Fruit fly (Drosophila melanogaster) whole organism, embryonic: ENCODE data around the gene CG42824.

Experiments
- CG10654 ChIP-seq: fragments of 200-800 bp; sonication (Bioruptor generic); optimal IDR thresholded peaks from 2 replicates; lab custom pipeline; 2016; ENCODE audit warnings: missing biosample characterization, missing genetic modification characterization
- CG10979 ChIP-seq: fragments of 200-800 bp; sonication (Bioruptor generic); optimal IDR thresholded peaks from 2 replicates; lab custom pipeline; 2018; ENCODE audit warnings: missing biosample characterization, mild to moderate bottlenecking, missing genetic modification characterization, moderate library complexity
- CG11560 ChIP-seq: fragments of 200-800 bp; sonication (Bioruptor generic); IDR thresholded peaks from 3 replicates; pipeline ENCODE4 v1.3.6; 2022; ENCODE audit warnings: missing biosample characterization, missing genetic modification characterization
- CG12155 ChIP-seq: fragments of 200-800 bp; sonication (Bioruptor generic); optimal IDR thresholded peaks from 3 replicates; lab custom pipeline; 2016; ENCODE audit warnings: missing biosample characterization, missing genetic modification characterization
- CG14441 ChIP-seq: fragments of 200-800 bp; sonication (Bioruptor generic); IDR thresholded peaks from 2 replicates; pipeline ENCODE4 v1.3.6; 2022; ENCODE audit warnings: missing biosample characterization, missing genetic modification characterization
- CG15269 ChIP-seq: fragments of 200-800 bp; sonication (Bioruptor generic); optimal IDR thresholded peaks from 2 replicates; lab custom pipeline; 2018; ENCODE audit warnings: missing biosample characterization, mild to moderate bottlenecking, missing genetic modification characterization, moderate library complexity
- CG15601 ChIP-seq: fragments of 200-800 bp; sonication (Bioruptor generic); optimal IDR thresholded peaks from 3 replicates; lab custom pipeline; 2019; ENCODE audit warnings: missing biosample characterization, mild to moderate bottlenecking, missing genetic modification characterization, moderate library complexity
- CG16813 ChIP-seq: fragments of 200-800 bp; sonication (Bioruptor generic); IDR thresholded peaks from 3 replicates; pipeline ENCODE4 v1.3.6; 2022; ENCODE audit warnings: missing biosample characterization, missing genetic modification characterization; ENCODE audit not compliant: partially characterized antibody
- CG16863 ChIP-seq: fragments of 200-800 bp; sonication (Bioruptor generic); optimal IDR thresholded peaks from 3 replicates; lab custom pipeline; 2016; ENCODE audit warnings: missing biosample characterization, missing genetic modification characterization
- CG17186 ChIP-seq: fragments of 200-800 bp; sonication (Bioruptor generic); optimal IDR thresholded peaks from 3 replicates; lab custom pipeline; 2017; ENCODE audit warnings: missing biosample characterization, missing genetic modification reagents, missing genetic modification characterization
- CG17328 ChIP-seq: fragments of 200-800 bp; sonication (Bioruptor generic); IDR thresholded peaks from 2 replicates; pipeline ENCODE4 v1.3.6; 2022; ENCODE audit warnings: missing biosample characterization, missing genetic modification characterization
- CG2199 ChIP-seq: fragments of 200-800 bp; sonication (Bioruptor generic); IDR thresholded peaks from 3 replicates; pipeline ENCODE4 v1.3.6; 2022; ENCODE audit warnings: missing biosample characterization, missing genetic modification characterization
- CG31441 ChIP-seq: fragments of 200-800 bp; sonication (Bioruptor generic); IDR thresholded peaks from 2 replicates; pipeline ENCODE4 v1.3.6; 2022; ENCODE audit warnings: missing biosample characterization, missing genetic modification characterization
- CG7839 ChIP-seq: fragments of 200-800 bp; sonication (Bioruptor generic); optimal IDR thresholded peaks from 3 replicates; lab custom pipeline; 2018; ENCODE audit warnings: missing biosample characterization, mild to moderate bottlenecking, missing genetic modification characterization, moderate library complexity
- CG8290 ChIP-seq, 3 experiments: fragments of 200-800 bp; sonication (Bioruptor generic); optimal IDR thresholded peaks; 2 replicates each; lab custom pipeline; 2016 to 2019; ENCODE audit warnings: missing biosample characterization in 3 of 3, missing genetic modification characterization in 3 of 3, mild to moderate bottlenecking in 2 of 3, moderate library complexity in 1 of 3
- CG9876 ChIP-seq: fragments of 200-800 bp; sonication (Bioruptor generic); optimal IDR thresholded peaks from 2 replicates; lab custom pipeline; 2016; ENCODE audit warnings: missing biosample characterization, missing genetic modification characterization
- CrebB ChIP-seq: fragments of 200-800 bp; sonication (Bioruptor generic); optimal IDR thresholded peaks from 3 replicates; lab custom pipeline; 2018; ENCODE audit warnings: missing biosample characterization, mild to moderate bottlenecking, missing genetic modification characterization
- D19A ChIP-seq: fragments of 200-800 bp; optimal IDR thresholded peaks from 3 replicates; lab custom pipeline; 2019; ENCODE audit warnings: missing biosample characterization, mild to moderate bottlenecking, missing genetic modification characterization, moderate library complexity
- E2f2 ChIP-seq: fragments of 200-800 bp; sonication (Bioruptor generic); IDR thresholded peaks from 2 replicates; pipeline ENCODE4 v1.3.6; 2022; ENCODE audit warnings: missing biosample characterization, missing genetic modification characterization
- HLH54F ChIP-seq: fragments of 200-800 bp; sonication (Bioruptor generic); optimal IDR thresholded peaks from 3 replicates; lab custom pipeline; 2016; ENCODE audit warnings: missing biosample characterization, missing genetic modification characterization
- HmgZ ChIP-seq: fragments of 200-800 bp; sonication (Bioruptor generic); optimal IDR thresholded peaks from 2 replicates; lab custom pipeline; 2018; ENCODE audit warnings: missing biosample characterization, mild to moderate bottlenecking, missing genetic modification characterization
- Hr3 ChIP-seq: fragments of 200-800 bp; sonication (Bioruptor generic); optimal IDR thresholded peaks from 3 replicates; lab custom pipeline; 2016; ENCODE audit warnings: missing biosample characterization, missing genetic modification characterization
- MESR4 ChIP-seq: fragments of 200-800 bp; sonication (Bioruptor generic); optimal IDR thresholded peaks from 2 replicates; lab custom pipeline; 2018; ENCODE audit warnings: missing biosample characterization, mild to moderate bottlenecking, missing genetic modification characterization, moderate library complexity
- Myb ChIP-seq: fragments of 200-800 bp; sonication (Bioruptor generic); optimal IDR thresholded peaks from 2 replicates; lab custom pipeline; 2016; ENCODE audit warnings: missing biosample characterization, missing genetic modification characterization
- NC2α ChIP-seq: fragments of 200-800 bp; sonication (Bioruptor generic); optimal IDR thresholded peaks from 2 replicates; lab custom pipeline; 2016; ENCODE audit warnings: missing biosample characterization, missing genetic modification characterization
- Nf-YC ChIP-seq: fragments of 200-800 bp; optimal IDR thresholded peaks from 3 replicates; lab custom pipeline; 2019; ENCODE audit warnings: missing biosample characterization, mild to moderate bottlenecking, missing genetic modification characterization, moderate library complexity
- Poxn ChIP-seq: fragments of 200-800 bp; sonication (Bioruptor generic); IDR thresholded peaks from 2 replicates; pipeline ENCODE4 v1.3.6; 2022; ENCODE audit warnings: missing biosample characterization, missing genetic modification characterization
- Ssrp ChIP-seq: fragments of 200-800 bp; sonication (Bioruptor generic); optimal IDR thresholded peaks from 2 replicates; lab custom pipeline; 2018; ENCODE audit warnings: missing biosample characterization, mild to moderate bottlenecking, missing genetic modification characterization, moderate library complexity
- YL-1 ChIP-seq: fragments of 200-800 bp; sonication (Bioruptor generic); optimal IDR thresholded peaks from 3 replicates; lab custom pipeline; 2017; ENCODE audit warnings: missing biosample characterization, mild to moderate bottlenecking, missing genetic modification characterization
- bsh ChIP-seq, 2 experiments: fragments of 200-800 bp; sonication (Bioruptor generic); optimal IDR thresholded peaks; 2 replicates each; lab custom pipeline; 2017 to 2018; ENCODE audit warnings: mild to moderate bottlenecking in 2 of 2, missing biosample characterization in 2 of 2, missing genetic modification characterization in 2 of 2, moderate library complexity in 1 of 2
- chif ChIP-seq, 2 experiments: fragments of 200-800 bp; sonication (Bioruptor generic); optimal IDR thresholded peaks; 3 replicates each; lab custom pipeline; 2016; ENCODE audit warnings: missing biosample characterization in 2 of 2, missing genetic modification characterization in 2 of 2
- dmrt99B ChIP-seq: fragments of 200-800 bp; sonication (Bioruptor generic); optimal IDR thresholded peaks from 2 replicates; lab custom pipeline; 2018; ENCODE audit warnings: missing biosample characterization, mild to moderate bottlenecking, missing genetic modification characterization, moderate library complexity
- fd102C ChIP-seq: fragments of 200-800 bp; sonication (Bioruptor generic); optimal IDR thresholded peaks from 2 replicates; lab custom pipeline; 2018; ENCODE audit warnings: missing biosample characterization, mild to moderate bottlenecking, missing genetic modification characterization, moderate library complexity
- fd3F ChIP-seq: fragments of 200-800 bp; sonication (Bioruptor generic); optimal IDR thresholded peaks from 2 replicates; lab custom pipeline; 2018; ENCODE audit warnings: missing biosample characterization, mild to moderate bottlenecking, missing genetic modification characterization, moderate library complexity
- fd96Cb ChIP-seq: fragments of 200-800 bp; sonication (Bioruptor generic); optimal IDR thresholded peaks from 2 replicates; lab custom pipeline; 2018; ENCODE audit warnings: missing biosample characterization, mild to moderate bottlenecking, missing genetic modification characterization, moderate library complexity
- gsb-n ChIP-seq: fragments of 200-800 bp; sonication (Bioruptor generic); optimal IDR thresholded peaks from 3 replicates; lab custom pipeline; 2018; ENCODE audit warnings: missing biosample characterization, mild to moderate bottlenecking, missing genetic modification characterization
- hth ChIP-seq: fragments of >200 bp; optimal IDR thresholded peaks from 2 replicates; lab custom pipeline; 2017; ENCODE audit warnings: inconsistent platforms
- lab ChIP-seq: fragments of 200-800 bp; sonication (Bioruptor generic); optimal IDR thresholded peaks from 3 replicates; lab custom pipeline; 2017; ENCODE audit warnings: missing biosample characterization, missing genetic modification characterization, mild to moderate bottlenecking, moderate library complexity, missing genetic modification reagents
- mld ChIP-seq: fragments of 200-800 bp; sonication (Bioruptor generic); IDR thresholded peaks from 3 replicates; pipeline ENCODE4 v1.3.6; 2022; ENCODE audit warnings: missing biosample characterization, missing genetic modification characterization; ENCODE audit not compliant: partially characterized antibody
- nau ChIP-seq: fragments of 200-800 bp; sonication (Bioruptor generic); optimal IDR thresholded peaks from 3 replicates; lab custom pipeline; 2017; ENCODE audit warnings: missing biosample characterization, mild to moderate bottlenecking, missing genetic modification characterization, missing genetic modification reagents
- odd ChIP-seq: fragments of 200-800 bp; sonication (Bioruptor generic); optimal IDR thresholded peaks from 2 replicates; lab custom pipeline; 2017; ENCODE audit warnings: missing biosample characterization, mild to moderate bottlenecking, missing genetic modification characterization
- p53 ChIP-seq: fragments of 200-800 bp; sonication (Bioruptor generic); optimal IDR thresholded peaks from 2 replicates; lab custom pipeline; 2016; ENCODE audit warnings: missing biosample characterization, missing genetic modification characterization
- pan ChIP-seq, 4 experiments: fragments of >200 bp in 3 of 4; fragments of 200-800 bp in 1 of 4; sonication (Bioruptor generic) in 1 of 4; optimal IDR thresholded peaks in 3 of 4; IDR thresholded peaks in 1 of 4; 2 replicates each; pipeline versions ENCODE4 v1.3.6 to Lab custom; 2017 to 2022; ENCODE audit warnings: missing biosample characterization in 2 of 4, missing genetic modification characterization in 2 of 4, mixed read lengths in 1 of 4
- pho ChIP-seq: fragments of 200-800 bp; sonication (Bioruptor generic); optimal IDR thresholded peaks from 2 replicates; lab custom pipeline; 2016; ENCODE audit warnings: missing biosample characterization, missing genetic modification characterization
- prd ChIP-seq, 3 experiments: fragments of >200 bp in 2 of 3; fragments of 200-800 bp in 1 of 3; sonication (Bioruptor generic) in 1 of 3; optimal IDR thresholded peaks in 2 of 3; IDR thresholded peaks in 1 of 3; 2 replicates in 2 of 3; 3 replicates in 1 of 3; pipeline versions ENCODE4 v1.3.6 to Lab custom; 2017 to 2022; ENCODE audit warnings: missing biosample characterization in 1 of 3, missing genetic modification characterization in 1 of 3
- ro ChIP-seq: fragments of 200-800 bp; sonication (Bioruptor generic); IDR thresholded peaks from 2 replicates; pipeline ENCODE4 v1.3.6; 2022; ENCODE audit warnings: missing biosample characterization, missing genetic modification characterization
- sug ChIP-seq: fragments of 200-800 bp; optimal IDR thresholded peaks from 2 replicates; lab custom pipeline; 2019; ENCODE audit warnings: missing biosample characterization, mild to moderate bottlenecking, missing genetic modification characterization, moderate library complexity

CG42824 gene

dm6 chr3R:17385329-17386019 lies 20.8 kb downstream of the CG42824 start (continued):
- TF ChIP-seq CG9876 (GFP tag; lab: Kevin White, UChicago) (no peak), CG15269 (peak; percentile 75), CG31441 (GFP tag; lab: Robert Waterston, UW) (peak; percentile 42), CG2199 (GFP tag; lab: Robert Waterston, UW) (0 out of 3 replicates have a peak, but pooled peaks have one; percentile 27), CG11560 (tag; lab: Robert Waterston, UW) (no peak), CG12155 (peak; percentile 55), bsh (GFP tag; optimal IDR thresholded peaks at IDR 0.05; lab: Kevin White, UChicago) (peak in 1 of 2 experiments; percentile 33), Ssrp (tag; lab: Kevin White, UChicago) (no peak), Hr3 (GFP tag; lab: Kevin White, UChicago) (peak; percentile 2), lab (GFP tag; lab: Kevin White, UChicago) (peak; percentile 76), CG16813 (GFP tag; lab: Robert Waterston, UW) (peak; percentile 8; the same call in 1 of the 3 replicates), D19A (tag; lab: Kevin White, UChicago) (peak; percentile 12), pan (optimal IDR thresholded peaks at IDR 0.05; lab: Kevin White, UChicago) (no peak), pan (GFP tag; optimal IDR thresholded peaks at IDR 0.05 in 1 of 2, IDR thresholded peaks at IDR 0.05 in 1 of 2) (peak in 1 of 2 experiments; percentile 44), CG8290 (GFP tag; optimal IDR thresholded peaks at IDR 0.05; lab: Kevin White, UChicago) (peak; percentile 61), CG8290 (tag; optimal IDR thresholded peaks at IDR 0.05; lab: Kevin White, UChicago) (peak in 1 of 2 experiments; percentile 85), CG17186 (peak; percentile 71), CrebB (tag; lab: Kevin White, UChicago) (peak; percentile 34), CG16863 (peak; percentile 46), odd (GFP tag; lab: Kevin White, UChicago) (peak; percentile 56), hth (lab: Kevin White, UChicago) (no peak), CG15601 (peak; percentile 51), sug (tag; lab: Kevin White, UChicago) (peak; percentile 62), CG17328 (GFP tag; lab: Robert Waterston, UW) (peak; percentile 7; the same call in 1 of the 2 replicates), fd3F (GFP tag; lab: Kevin White, UChicago) (peak; percentile 67), MESR4 (peak; percentile 71), ro (GFP tag; lab: Robert Waterston, UW) (no peak), chif (GFP tag; optimal IDR thresholded peaks at IDR 0.05; lab: Kevin White, UChicago) (peak; percentile 55 to 56), CG14441 (peak; percentile 63), YL-1 (GFP tag; lab: Kevin White, UChicago) (peak; percentile 74), mld (GFP tag; lab: Robert Waterston, UW) (no peak), fd96Cb (tag; lab: Kevin White, UChicago) (peak; percentile 30), E2f2 (GFP tag; lab: Robert Waterston, UW) (peak; percentile 98), Nf-YC (tag; lab: Kevin White, UChicago) (peak; percentile 24), NC2α (GFP tag; lab: Kevin White, UChicago) (no peak), prd (optimal IDR thresholded peaks at IDR 0.05; lab: Kevin White, UChicago) (no peak), prd (GFP tag; IDR thresholded peaks at IDR 0.05; lab: Robert Waterston, UW) (0 out of 3 replicates have a peak, but pooled peaks have one; percentile 51), nau (GFP tag; lab: Kevin White, UChicago) (peak; percentile 17), p53 (peak; percentile 40), fd102C (GFP tag; lab: Kevin White, UChicago) (peak; percentile 24), CG10654 (peak; percentile 10), pho (GFP tag; lab: Kevin White, UChicago) (peak; percentile 56), CG10979 (tag; lab: Kevin White, UChicago) (peak; percentile 4), gsb-n (tag; lab: Kevin White, UChicago) (peak; percentile 95), dmrt99B (tag; lab: Kevin White, UChicago) (peak; percentile 61), CG7839 (tag; lab: Kevin White, UChicago) (peak; percentile 48), HLH54F (GFP tag; lab: Kevin White, UChicago) (peak; percentile 60), Poxn (GFP tag; lab: Robert Waterston, UW) (0 out of 2 replicates have a peak, but pooled peaks have one; percentile 38), HmgZ (tag; lab: Kevin White, UChicago) (peak; percentile 65), Myb (peak; percentile 81)
